Fruit fly (Drosophila melanogaster) whole organism, larva: ENCODE measurements around the gene Toll-9.
A peak's percentile ranks its signal among the peaks of the same experiment; 100 is the strongest.

ENCODE experiments used
- noc ChIP-seq: fragments of 200-800 bp; sonication (Bioruptor generic); optimal IDR thresholded peaks from 3 replicates; lab custom pipeline; 2019; ENCODE audit warnings: missing biosample characterization, mild to moderate bottlenecking, missing genetic modification characterization, moderate library complexity

Toll-9 gene

dm6 chr3L:20375878-20376563, 9.5 kb upstream of the Toll-9 start, which contains the start of the genes Ide and RhoBTB:
Gene Ide (minus strand): TSS chr3L:20375896.
Gene RhoBTB (plus strand): TSS chr3L:20376242.
- TF ChIP-seq noc: peak; percentile 75

dm6 chr3L:20375467-20375866, 8.9 kb upstream of the Toll-9 start:
- TF ChIP-seq noc: no peak

- no peak for TF ChIP-seq noc
Observed at dm6 chr3L:20370013-20370412, 3.5 kb upstream of the Toll-9 start, which contains the start of gene CG13247. Gene CG13247 (plus strand): TSS chr3L:20370313.

- no peak for TF ChIP-seq noc
Observed at dm6 chr3L:20366074-20366473, 450 bp downstream of the Toll-9 start.

dm6 chr3L:20361389-20361788, 5.1 kb downstream of the Toll-9 start, which contains the start of gene Prim2:
Gene Prim2 (minus strand): TSS chr3L:20361585.
- TF ChIP-seq noc: no peak

dm6 chr3L:20358212-20358611, 8.3 kb downstream of the Toll-9 start, which contains the start of gene CG5665:
Gene CG5665 (plus strand): TSS chr3L:20358512.
- no peak for TF ChIP-seq noc

dm6 chr3L:20356613-20357012, 9.9 kb downstream of the Toll-9 start, which contains the start of gene kin17:
Gene kin17 (plus strand): TSS chr3L:20356807.
- no peak for TF ChIP-seq noc

- no peak for TF ChIP-seq noc
Observed at dm6 chr3L:20354872-20355271, 11.7 kb downstream of the Toll-9 start.

dm6 chr3L:20354363-20354762, 12.2 kb downstream of the Toll-9 start:
- TF ChIP-seq noc: no peak

- TF ChIP-seq noc: no peak
Observed at dm6 chr3L:20353726-20354332, 12.7 kb downstream of the Toll-9 start.

- TF ChIP-seq noc: no peak
Observed at dm6 chr3L:20353149-20353548, 13.4 kb downstream of the Toll-9 start, which contains the start of gene CG5618. Gene CG5618 (plus strand): TSS chr3L:20353449.

- TF ChIP-seq noc: no peak
Observed at dm6 chr3L:20349333-20349924, 17.1 kb downstream of the Toll-9 start.

- TF ChIP-seq noc: no peak
Observed at dm6 chr3L:20348581-20349093, 17.9 kb downstream of the Toll-9 start.

- peak; percentile 57 for TF ChIP-seq noc
Observed at dm6 chr3L:20347762-20348580, 18.6 kb downstream of the Toll-9 start, which contains the start of the genes Rbbp5 and eRF1. Gene Rbbp5 (minus strand): TSS chr3L:20347942. Gene eRF1 (plus strand): TSS chr3L:20348355.

dm6 chr3L:20342334-20342733, 24.2 kb downstream of the Toll-9 start, which contains the start of gene Spn77Bc:
Gene Spn77Bc (plus strand): TSS chr3L:20342634.
- no peak for TF ChIP-seq noc

- TF ChIP-seq noc: no peak
Observed at dm6 chr3L:20320652-20321051, 45.9 kb downstream of the Toll-9 start, which contains the start of gene Spn77Bb. Gene Spn77Bb (plus strand): TSS chr3L:20320952.
